Fruit fly (Drosophila melanogaster): ENCODE results near the gene CG11722.
A peak's percentile ranks its signal among the peaks of the same experiment; 100 is the strongest.

The CG11722 gene

dm6 chr3R:10053559-10053958 is 8.2 kb upstream of the CG11722 start (continued):
- TF ChIP-seq zf30C (GFP tag; optimal IDR thresholded peaks at IDR 0.05) = no peak
- TF ChIP-seq sna (GFP tag; IDR thresholded peaks at IDR 0.05; ENCODE audit: partially characterized antibody) = no peak
- TF ChIP-seq CG18476 (GFP tag; optimal IDR thresholded peaks at IDR 0.05) = no peak
- peak; percentile 18 for TF ChIP-seq CG17385 (GFP tag; optimal IDR thresholded peaks at IDR 0.05)
- no peak for TF ChIP-seq sens-2 (GFP tag; IDR thresholded peaks at IDR 0.05)
- no peak for TF ChIP-seq bigmax (GFP tag; optimal IDR thresholded peaks at IDR 0.05)
- TF ChIP-seq CG10654 (GFP tag; optimal IDR thresholded peaks at IDR 0.05) = no peak
- TF ChIP-seq nau (GFP tag; optimal IDR thresholded peaks at IDR 0.05) = no peak
- TF ChIP-seq lab (GFP tag; optimal IDR thresholded peaks at IDR 0.05) = peak; percentile 56
- no peak for TF ChIP-seq D19B (GFP tag; optimal IDR thresholded peaks at IDR 0.05)
- no peak for TF ChIP-seq CG2129 (GFP tag; IDR thresholded peaks at IDR 0.05; ENCODE audit: partially characterized antibody)
- TF ChIP-seq Abd-B (GFP tag; optimal IDR thresholded peaks at IDR 0.05) = no peak
- no peak for TF ChIP-seq ham (GFP tag; IDR thresholded peaks at IDR 0.05)
- TF ChIP-seq CG1233 (GFP tag; optimal IDR thresholded peaks at IDR 0.05) = no peak
- TF ChIP-seq hb (GFP tag; IDR thresholded peaks at IDR 0.05; ENCODE audit: partially characterized antibody) = no peak
- TF ChIP-seq psq (GFP tag; optimal IDR thresholded peaks at IDR 0.05) = no peak
- TF ChIP-seq klu (GFP tag; IDR thresholded peaks at IDR 0.05) = no peak
- no peak for TF ChIP-seq CG17802 (tag; optimal IDR thresholded peaks at IDR 0.05)
- TF ChIP-seq slou (GFP tag; optimal IDR thresholded peaks at IDR 0.05) = no peak
- TF ChIP-seq Med (GFP tag) = peak; percentile 76
- no peak for TF ChIP-seq Dll (GFP tag; IDR thresholded peaks at IDR 0.05; ENCODE audit: partially characterized antibody)
- TF ChIP-seq hkb (optimal IDR thresholded peaks at IDR 0.05) = no peak
- TF ChIP-seq hkb (GFP tag; IDR thresholded peaks at IDR 0.05) = no peak; the same call in 1 of the 2 replicates
- TF ChIP-seq CG2202 (tag; optimal IDR thresholded peaks at IDR 0.05) = no peak
- no peak for TF ChIP-seq Gsc (GFP tag; IDR thresholded peaks at IDR 0.05)
- TF ChIP-seq CG5180 (GFP tag; optimal IDR thresholded peaks at IDR 0.05) = no peak
- TF ChIP-seq CG5953 (GFP tag; IDR thresholded peaks at IDR 0.05) = no peak
- no peak for TF ChIP-seq mld (GFP tag; IDR thresholded peaks at IDR 0.05; ENCODE audit: partially characterized antibody)
- no peak for TF ChIP-seq D19A (tag; optimal IDR thresholded peaks at IDR 0.05)
- TF ChIP-seq yki (optimal IDR thresholded peaks at IDR 0.05) = no peak
- no peak for TF ChIP-seq CG32767 (GFP tag; IDR thresholded peaks at IDR 0.05)
- no peak for TF ChIP-seq CG3995 (GFP tag; optimal IDR thresholded peaks at IDR 0.05)
- no peak for TF ChIP-seq sima (GFP tag; optimal IDR thresholded peaks at IDR 0.05)
- TF ChIP-seq CG9437 (GFP tag; optimal IDR thresholded peaks at IDR 0.05) = no peak
- no peak for TF ChIP-seq CG2875 (GFP tag; optimal IDR thresholded peaks at IDR 0.05)
- peak; percentile 59 for TF ChIP-seq ssp (GFP tag; IDR thresholded peaks at IDR 0.05)
- TF ChIP-seq Side (GFP tag; optimal IDR thresholded peaks at IDR 0.05) = no peak
- no peak for TF ChIP-seq trem (tag; optimal IDR thresholded peaks at IDR 0.05)
- TF ChIP-seq Atf3 (GFP tag; optimal IDR thresholded peaks at IDR 0.05) = no peak
- TF ChIP-seq zen (tag; optimal IDR thresholded peaks at IDR 0.05) = peak; percentile 17
- no peak for TF ChIP-seq dati (GFP tag; IDR thresholded peaks at IDR 0.05)
- no peak for TF ChIP-seq sob (GFP tag; IDR thresholded peaks at IDR 0.05)
- TF ChIP-seq Dad (GFP tag; optimal IDR thresholded peaks at IDR 0.05) = no peak
- TF ChIP-seq unpg (GFP tag; optimal IDR thresholded peaks at IDR 0.05) = peak; percentile 33
- TF ChIP-seq fd64A (GFP tag; optimal IDR thresholded peaks at IDR 0.05) = no peak
- no peak for TF ChIP-seq mam (GFP tag; optimal IDR thresholded peaks at IDR 0.05)
- no peak for TF ChIP-seq crp (GFP tag; optimal IDR thresholded peaks at IDR 0.05)
- TF ChIP-seq CG7839 (tag; optimal IDR thresholded peaks at IDR 0.05) = peak; percentile 21
- no peak for TF ChIP-seq Antp (GFP tag; optimal IDR thresholded peaks at IDR 0.05)
- TF ChIP-seq CG12744 (GFP tag; optimal IDR thresholded peaks at IDR 0.05) = no peak
- TF ChIP-seq ewg (GFP tag; optimal IDR thresholded peaks at IDR 0.05) = no peak

All from whole organism, embryonic.